Fruit fly (Drosophila melanogaster): ENCODE measurements around the gene CG18428.

The CG18428 gene

DNA sequence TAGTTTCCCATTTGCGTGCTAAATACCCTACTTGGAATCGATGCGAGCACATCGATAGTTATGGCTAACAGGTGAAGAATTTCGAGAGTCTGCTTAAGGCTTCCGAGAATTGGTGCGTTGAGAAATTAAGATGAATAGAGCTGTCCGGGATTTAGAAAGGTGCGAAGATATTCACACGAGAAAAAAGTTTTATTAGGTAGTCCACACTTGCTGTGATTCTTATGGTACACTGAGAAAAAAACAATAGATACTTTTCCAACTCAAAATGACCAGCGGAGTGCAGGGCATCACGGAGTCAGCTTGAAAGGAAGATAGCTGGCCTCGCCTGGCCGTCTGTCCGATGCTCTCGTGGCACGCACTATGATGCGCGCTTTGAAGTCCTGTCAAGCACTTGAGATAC, 35.4 kb downstream of the CG18428 start (continued):
- TF ChIP-seq CG7368 (GFP tag; optimal IDR thresholded peaks at IDR 0.05) (peak; percentile 31), lz (GFP tag; optimal IDR thresholded peaks at IDR 0.05) (peak; percentile 63), Sox15 (GFP tag; optimal IDR thresholded peaks at IDR 0.05) (no peak), Eip93F (GFP tag; optimal IDR thresholded peaks at IDR 0.05) (no peak), Eip75B (GFP tag; optimal IDR thresholded peaks at IDR 0.05) (peak; percentile 78), CG11902 (GFP tag; optimal IDR thresholded peaks at IDR 0.05) (no peak), CG1621 (tag; optimal IDR thresholded peaks at IDR 0.05) (peak; percentile 50), fd59A (GFP tag; optimal IDR thresholded peaks at IDR 0.05) (peak; percentile 80), CG9139 (GFP tag; optimal IDR thresholded peaks at IDR 0.05) (peak; percentile 7), CG10669 (GFP tag; optimal IDR thresholded peaks at IDR 0.05) (peak; percentile 76), topi (GFP tag; optimal IDR thresholded peaks at IDR 0.05) (peak; percentile 55), Hr39 (GFP tag; optimal IDR thresholded peaks at IDR 0.05) (peak; percentile 58), CG10631 (GFP tag; optimal IDR thresholded peaks at IDR 0.05) (peak; percentile 79), CG11294 (GFP tag; IDR thresholded peaks at IDR 0.05) (no peak), CG6808 (GFP tag; optimal IDR thresholded peaks at IDR 0.05) (peak; percentile 80), CG3032 (tag; optimal IDR thresholded peaks at IDR 0.05) (peak; percentile 76), OdsH (GFP tag; optimal IDR thresholded peaks at IDR 0.05) (peak; percentile 68), Lpt (GFP tag; optimal IDR thresholded peaks at IDR 0.05) (peak; percentile 34), CG31627 (GFP tag; optimal IDR thresholded peaks at IDR 0.05) (peak; percentile 44), pdm3 (GFP tag; optimal IDR thresholded peaks at IDR 0.05) (peak; percentile 69), CG6163 (GFP tag; IDR thresholded peaks at IDR 0.05) (peak; percentile 56; the same call in 2 of the 3 replicates), Sox14 (GFP tag; optimal IDR thresholded peaks at IDR 0.05) (peak; percentile 76), Smox (GFP tag; optimal IDR thresholded peaks at IDR 0.05) (peak; percentile 0), CG6276 (GFP tag; optimal IDR thresholded peaks at IDR 0.05) (peak; percentile 78), Gug (GFP tag; IDR thresholded peaks at IDR 0.05) (peak; percentile 57), spab (GFP tag; optimal IDR thresholded peaks at IDR 0.05) (peak; percentile 70), Hr4 (GFP tag; optimal IDR thresholded peaks at IDR 0.05) (peak; percentile 82), achi (GFP tag; optimal IDR thresholded peaks at IDR 0.05) (peak; percentile 68)

DNA sequence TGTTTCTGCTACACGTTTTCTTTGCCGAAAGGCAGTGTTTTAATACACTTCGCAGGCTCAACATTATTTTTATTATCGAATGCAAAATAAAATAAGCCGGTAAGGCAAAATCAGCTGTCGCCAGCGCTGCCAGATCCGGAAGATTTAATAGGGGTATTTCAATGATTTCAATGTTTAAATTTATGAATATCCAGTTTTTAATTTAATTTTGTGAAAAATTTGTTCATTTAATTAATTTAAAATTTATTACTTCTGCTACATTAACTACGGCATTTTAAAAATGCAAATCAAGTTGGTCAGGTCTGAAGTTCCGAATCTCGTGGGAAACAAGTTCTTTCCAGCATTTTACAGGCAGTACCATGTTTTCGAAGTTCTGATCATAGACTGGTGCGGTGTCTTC, 39.7 kb downstream of the CG18428 start, which contains the start of gene Slimp:
TSS of gene Slimp (minus strand) at position 130 of the 400 bp plus-strand sequence.
- TF ChIP-seq CG10669 (GFP tag; optimal IDR thresholded peaks at IDR 0.05), result no peak
- no peak for TF ChIP-seq Hr38 (GFP tag; optimal IDR thresholded peaks at IDR 0.05)
- TF ChIP-seq CG11902 (GFP tag; optimal IDR thresholded peaks at IDR 0.05), result no peak
- TF ChIP-seq CG6163 (GFP tag; IDR thresholded peaks at IDR 0.05), result peak; percentile 53; the same call in 1 of the 3 replicates
- TF ChIP-seq CG31627 (GFP tag; optimal IDR thresholded peaks at IDR 0.05), result peak; percentile 27
- TF ChIP-seq Sox102F (GFP tag; optimal IDR thresholded peaks at IDR 0.05), result no peak
- TF ChIP-seq CG32006 (GFP tag; optimal IDR thresholded peaks at IDR 0.05), result peak; percentile 13
- TF ChIP-seq Hr4 (GFP tag; optimal IDR thresholded peaks at IDR 0.05), result peak; percentile 46
- TF ChIP-seq Sox15 (GFP tag; optimal IDR thresholded peaks at IDR 0.05), result no peak
- no peak for TF ChIP-seq fkh (GFP tag; optimal IDR thresholded peaks at IDR 0.05)
- no peak for TF ChIP-seq fd85E (GFP tag; optimal IDR thresholded peaks at IDR 0.05)
- TF ChIP-seq CG3032 (tag; optimal IDR thresholded peaks at IDR 0.05), result peak; percentile 14
- no peak for TF ChIP-seq CG6854 (GFP tag; optimal IDR thresholded peaks at IDR 0.05)
- peak; percentile 46 for TF ChIP-seq vri (GFP tag; optimal IDR thresholded peaks at IDR 0.05)
- no peak for TF ChIP-seq CG15336 (GFP tag; IDR thresholded peaks at IDR 0.05)
- TF ChIP-seq esn (GFP tag; optimal IDR thresholded peaks at IDR 0.05), result peak; percentile 55
- TF ChIP-seq CG1621 (tag; optimal IDR thresholded peaks at IDR 0.05), result no peak
- peak; percentile 26 for TF ChIP-seq achi (GFP tag; optimal IDR thresholded peaks at IDR 0.05)
- 0 out of 3 replicates have a peak, but pooled peaks have one; percentile 15 for TF ChIP-seq CG8119 (GFP tag; IDR thresholded peaks at IDR 0.05)
- peak; percentile 15 for TF ChIP-seq CG10631 (GFP tag; optimal IDR thresholded peaks at IDR 0.05)
- no peak for TF ChIP-seq dac (GFP tag; optimal IDR thresholded peaks at IDR 0.05)
- TF ChIP-seq CG4318 (GFP tag; optimal IDR thresholded peaks at IDR 0.05), result no peak
- no peak for TF ChIP-seq ss (GFP tag; optimal IDR thresholded peaks at IDR 0.05)
- TF ChIP-seq fd59A (GFP tag; optimal IDR thresholded peaks at IDR 0.05), result no peak
- peak; percentile 1 for TF ChIP-seq Hr39 (GFP tag; optimal IDR thresholded peaks at IDR 0.05)
- peak; percentile 43 for TF ChIP-seq Met (GFP tag; optimal IDR thresholded peaks at IDR 0.05)
- no peak for TF ChIP-seq dsx (GFP tag; optimal IDR thresholded peaks at IDR 0.05; ENCODE audit: poor library complexity, severe bottlenecking)
- peak; percentile 10 for TF ChIP-seq CG34406 (GFP tag; optimal IDR thresholded peaks at IDR 0.05)
- TF ChIP-seq Eip75B (GFP tag; optimal IDR thresholded peaks at IDR 0.05), result peak; percentile 18
- TF ChIP-seq CG7368 (GFP tag; optimal IDR thresholded peaks at IDR 0.05), result no peak
- no peak for TF ChIP-seq Eip93F (GFP tag; optimal IDR thresholded peaks at IDR 0.05)
- TF ChIP-seq salr (GFP tag; optimal IDR thresholded peaks at IDR 0.05), result no peak
- no peak for TF ChIP-seq Gug (GFP tag; IDR thresholded peaks at IDR 0.05)
- TF ChIP-seq Sox14 (GFP tag; optimal IDR thresholded peaks at IDR 0.05), result peak; percentile 5
- peak; percentile 3 for TF ChIP-seq Ets96B (tag; optimal IDR thresholded peaks at IDR 0.05)
- peak; percentile 83 for TF ChIP-seq Eip78C (GFP tag)
- peak; percentile 76 for TF ChIP-seq svp (GFP tag)
